Fruit fly (Drosophila melanogaster): Measurements from ENCODE around the gene pira.
A peak's percentile ranks its signal among the peaks of the same experiment; 100 is the strongest.

The pira gene

dm6 chrX:12765736-12766135 is 2.3 kb upstream of the pira start:
- TF ChIP-seq brk (GFP tag; optimal IDR thresholded peaks at IDR 0.05), result no peak
- no peak for TF ChIP-seq GATAd (GFP tag; optimal IDR thresholded peaks at IDR 0.05)
- TF ChIP-seq sv (GFP tag; optimal IDR thresholded peaks at IDR 0.05), result no peak
- no peak for TF ChIP-seq OdsH (GFP tag; optimal IDR thresholded peaks at IDR 0.05)
- TF ChIP-seq Hr78 (GFP tag; optimal IDR thresholded peaks at IDR 0.05), result no peak
- TF ChIP-seq usp (GFP tag; optimal IDR thresholded peaks at IDR 0.05), result no peak

- TF ChIP-seq Rel (GFP tag; optimal IDR thresholded peaks at IDR 0.05) (no peak), Rel (tag; optimal IDR thresholded peaks at IDR 0.05) (no peak), N (GFP tag; optimal IDR thresholded peaks at IDR 0.05) (no peak), Vsx2 (GFP tag; optimal IDR thresholded peaks at IDR 0.05; ENCODE audit: partially characterized antibody) (no peak), GATAd (GFP tag; optimal IDR thresholded peaks at IDR 0.05) (no peak), usp (GFP tag; optimal IDR thresholded peaks at IDR 0.05) (no peak), Mio (GFP tag; optimal IDR thresholded peaks at IDR 0.05) (no peak), OdsH (GFP tag; optimal IDR thresholded peaks at IDR 0.05) (no peak), Hr83 (GFP tag; optimal IDR thresholded peaks at IDR 0.05; ENCODE audit: poor library complexity, severe bottlenecking) (no peak), Hr78 (GFP tag; optimal IDR thresholded peaks at IDR 0.05) (no peak), Jra (GFP tag; optimal IDR thresholded peaks at IDR 0.05) (no peak)
Measured at dm6 chrX:12765076-12765475, 1.7 kb upstream of the pira start, which contains the start of gene Agpat1. Agpat1 (plus strand) TSS chrX:12765266.

- TF ChIP-seq dmrt93B (GFP tag; optimal IDR thresholded peaks at IDR 0.05) (no peak), Myc (optimal IDR thresholded peaks at IDR 0.05) (peak; percentile 51)
Measured at dm6 chrX:12764640-12765039, 1.2 kb upstream of the pira start.

- TF ChIP-seq Dif (GFP tag; optimal IDR thresholded peaks at IDR 0.05; ENCODE audit: partially characterized antibody), result no peak
- TF ChIP-seq Hr78 (GFP tag; optimal IDR thresholded peaks at IDR 0.05), result no peak
- TF ChIP-seq GATAd (GFP tag; optimal IDR thresholded peaks at IDR 0.05), result peak; percentile 26
- TF ChIP-seq Jra (GFP tag; optimal IDR thresholded peaks at IDR 0.05), result no peak
- no peak for TF ChIP-seq Hr83 (GFP tag; optimal IDR thresholded peaks at IDR 0.05; ENCODE audit: poor library complexity, severe bottlenecking)
- TF ChIP-seq Hnf4 (GFP tag; optimal IDR thresholded peaks at IDR 0.05), result no peak
- TF ChIP-seq CG32264 (GFP tag; optimal IDR thresholded peaks at IDR 0.05), result no peak
- TF ChIP-seq Myc (optimal IDR thresholded peaks at IDR 0.05), result no peak
- TF ChIP-seq fru (GFP tag; optimal IDR thresholded peaks at IDR 0.05), result peak; percentile 82
- no peak for TF ChIP-seq N (GFP tag; optimal IDR thresholded peaks at IDR 0.05)
- TF ChIP-seq Dfd (GFP tag; optimal IDR thresholded peaks at IDR 0.05), result no peak
- TF ChIP-seq psq (GFP tag; optimal IDR thresholded peaks at IDR 0.05), result peak; percentile 68
- TF ChIP-seq Abd-B (GFP tag; optimal IDR thresholded peaks at IDR 0.05), result no peak
- no peak for TF ChIP-seq CG9705 (GFP tag; optimal IDR thresholded peaks at IDR 0.05)
- peak; percentile 25 for TF ChIP-seq pan (optimal IDR thresholded peaks at IDR 0.05)
- TF ChIP-seq br (GFP tag; optimal IDR thresholded peaks at IDR 0.05), result peak; percentile 49
- TF ChIP-seq sage (GFP tag; optimal IDR thresholded peaks at IDR 0.05), result no peak
- no peak for TF ChIP-seq Mio (GFP tag; optimal IDR thresholded peaks at IDR 0.05)
- no peak for TF ChIP-seq dl (GFP tag; optimal IDR thresholded peaks at IDR 0.05; ENCODE audit: insufficient read depth in 1 of 2, partially characterized antibody in 2 of 2)
- TF ChIP-seq dsf (GFP tag; optimal IDR thresholded peaks at IDR 0.05; ENCODE audit: borderline replicate concordance), result no peak
- no peak for TF ChIP-seq usp (GFP tag; optimal IDR thresholded peaks at IDR 0.05)
- no peak for TF ChIP-seq jim (GFP tag; optimal IDR thresholded peaks at IDR 0.05)
- TF ChIP-seq Vsx2 (GFP tag; optimal IDR thresholded peaks at IDR 0.05; ENCODE audit: partially characterized antibody), result no peak
- peak in 1 of 2 experiments; percentile 80 for TF ChIP-seq foxo (GFP tag; optimal IDR thresholded peaks at IDR 0.05)
- no peak for TF ChIP-seq brk (GFP tag; optimal IDR thresholded peaks at IDR 0.05)
- no peak for TF ChIP-seq lola (GFP tag; optimal IDR thresholded peaks at IDR 0.05)
- TF ChIP-seq Rel (GFP tag; optimal IDR thresholded peaks at IDR 0.05), result no peak
- peak; percentile 9 for TF ChIP-seq Rel (tag; optimal IDR thresholded peaks at IDR 0.05)
- TF ChIP-seq sv (GFP tag; optimal IDR thresholded peaks at IDR 0.05), result no peak
- TF ChIP-seq CrebA (GFP tag; optimal IDR thresholded peaks at IDR 0.05; ENCODE audit: borderline replicate concordance), result no peak
- peak; percentile 35 for TF ChIP-seq OdsH (GFP tag; optimal IDR thresholded peaks at IDR 0.05)
- peak; percentile 64 for TF ChIP-seq Sp1 (GFP tag; optimal IDR thresholded peaks at IDR 0.05)
- peak; percentile 80 for TF ChIP-seq woc (GFP tag; optimal IDR thresholded peaks at IDR 0.05)
- TF ChIP-seq h (GFP tag; optimal IDR thresholded peaks at IDR 0.05), result peak; percentile 61
- peak; percentile 43 for TF ChIP-seq dmrt93B (GFP tag; optimal IDR thresholded peaks at IDR 0.05)
- peak; percentile 22 for TF ChIP-seq rgr (GFP tag; optimal IDR thresholded peaks at IDR 0.05)
- peak; percentile 43 for TF ChIP-seq ey (GFP tag; optimal IDR thresholded peaks at IDR 0.05)
- no peak for TF ChIP-seq tai (GFP tag; optimal IDR thresholded peaks at IDR 0.05)
- TF ChIP-seq HLH106 (tag; optimal IDR thresholded peaks at IDR 0.05), result peak; percentile 64
Measured at dm6 chrX:12760466-12761133, 2.8 kb downstream of the pira start, which contains the start of gene Paics. Paics (minus strand) TSS chrX:12760617.
